Fruit fly (Drosophila melanogaster) whole organism, embryonic: ENCODE measurements around the gene CG17154.

Experiments
- Atf6 ChIP-seq: fragments of 200-800 bp; sonication (Bioruptor generic); IDR thresholded peaks from 2 replicates; pipeline ENCODE4 v1.3.6; 2022; ENCODE audit warnings: missing biosample characterization, missing genetic modification characterization
- BEAF-32 ChIP-seq: fragments of 200-800 bp; sonication (Bioruptor generic); optimal IDR thresholded peaks from 3 replicates; lab custom pipeline; 2017; ENCODE audit warnings: missing biosample characterization, missing genetic modification characterization, mild to moderate bottlenecking, moderate library complexity, missing genetic modification reagents
- BtbVII ChIP-seq: fragments of 200-800 bp; sonication (Bioruptor generic); optimal IDR thresholded peaks from 3 replicates; lab custom pipeline; 2017; ENCODE audit warnings: missing biosample characterization, mild to moderate bottlenecking, missing genetic modification characterization
- CG10209 ChIP-seq: fragments of 200-800 bp; sonication (Bioruptor generic); optimal IDR thresholded peaks from 3 replicates; lab custom pipeline; 2017; ENCODE audit warnings: missing biosample characterization, mild to moderate bottlenecking, missing genetic modification characterization, missing genetic modification reagents
- CG11247 ChIP-seq: fragments of 200-800 bp; sonication (Bioruptor generic); IDR thresholded peaks from 2 replicates; pipeline ENCODE4 v1.3.6; 2022; ENCODE audit warnings: missing biosample characterization, missing genetic modification characterization
- CG14860 ChIP-seq: fragments of 200-800 bp; sonication (Bioruptor generic); IDR thresholded peaks from 3 replicates; pipeline ENCODE4 v1.3.6; 2022; ENCODE audit warnings: missing biosample characterization, missing genetic modification characterization; ENCODE audit not compliant: partially characterized antibody
- CG16813 ChIP-seq: fragments of 200-800 bp; sonication (Bioruptor generic); IDR thresholded peaks from 3 replicates; pipeline ENCODE4 v1.3.6; 2022; ENCODE audit warnings: missing biosample characterization, missing genetic modification characterization; ENCODE audit not compliant: partially characterized antibody
- CG17186 ChIP-seq: fragments of 200-800 bp; sonication (Bioruptor generic); optimal IDR thresholded peaks from 3 replicates; lab custom pipeline; 2017; ENCODE audit warnings: missing biosample characterization, missing genetic modification reagents, missing genetic modification characterization
- CG17359 ChIP-seq: fragments of 200-800 bp; sonication (Bioruptor generic); optimal IDR thresholded peaks from 3 replicates; lab custom pipeline; 2018; ENCODE audit warnings: missing biosample characterization, mild to moderate bottlenecking, missing genetic modification characterization, moderate library complexity
- CG18262 ChIP-seq: fragments of 200-800 bp; optimal IDR thresholded peaks from 3 replicates; lab custom pipeline; 2019; ENCODE audit warnings: missing biosample characterization, mild to moderate bottlenecking, missing genetic modification characterization, moderate library complexity
- CG18476 ChIP-seq: fragments of 200-800 bp; sonication (Bioruptor generic); optimal IDR thresholded peaks from 2 replicates; lab custom pipeline; 2016; ENCODE audit warnings: missing biosample characterization, mild to moderate bottlenecking, missing genetic modification characterization
- CG18599 ChIP-seq: fragments of 200-800 bp; sonication (Bioruptor generic); optimal IDR thresholded peaks from 3 replicates; lab custom pipeline; 2017; ENCODE audit warnings: missing biosample characterization, missing genetic modification characterization, mild to moderate bottlenecking, moderate library complexity, missing genetic modification reagents
- CG2129 ChIP-seq: fragments of 200-800 bp; sonication (Bioruptor generic); IDR thresholded peaks from 2 replicates; pipeline ENCODE4 v1.3.6; 2022; ENCODE audit warnings: missing biosample characterization, missing genetic modification characterization; ENCODE audit not compliant: partially characterized antibody
- CG31388 ChIP-seq: fragments of 200-800 bp; sonication (Bioruptor generic); optimal IDR thresholded peaks from 2 replicates; lab custom pipeline; 2016; ENCODE audit warnings: missing biosample characterization, missing genetic modification characterization
- CG4328 ChIP-seq: fragments of 200-800 bp; sonication (Bioruptor generic); optimal IDR thresholded peaks from 3 replicates; lab custom pipeline; 2017; ENCODE audit warnings: missing biosample characterization, missing genetic modification reagents, missing genetic modification characterization
- CG8388 ChIP-seq: fragments of 200-800 bp; sonication (Bioruptor generic); optimal IDR thresholded peaks from 2 replicates; lab custom pipeline; 2019; ENCODE audit warnings: missing biosample characterization, mild to moderate bottlenecking, missing genetic modification characterization, moderate library complexity
- CG8924 ChIP-seq: fragments of 200-800 bp; optimal IDR thresholded peaks from 3 replicates; lab custom pipeline; 2019; ENCODE audit warnings: missing biosample characterization, mild to moderate bottlenecking, missing genetic modification characterization, moderate library complexity
- CG9797 ChIP-seq: fragments of 200-800 bp; sonication (Bioruptor generic); optimal IDR thresholded peaks from 3 replicates; lab custom pipeline; 2018; ENCODE audit warnings: missing biosample characterization, mild to moderate bottlenecking, missing genetic modification characterization
- CG9876 ChIP-seq: fragments of 200-800 bp; sonication (Bioruptor generic); optimal IDR thresholded peaks from 2 replicates; lab custom pipeline; 2016; ENCODE audit warnings: missing biosample characterization, missing genetic modification characterization
- Dref ChIP-seq: fragments of 200-800 bp; sonication (Bioruptor generic); IDR thresholded peaks from 2 replicates; pipeline ENCODE4 v1.3.6; 2022; ENCODE audit warnings: missing biosample characterization, missing genetic modification characterization
- ERR ChIP-seq: fragments of 200-800 bp; sonication (Bioruptor generic); optimal IDR thresholded peaks from 2 replicates; lab custom pipeline; 2016; ENCODE audit warnings: missing biosample characterization, missing genetic modification characterization
- Fer3 ChIP-seq: fragments of 200-800 bp; sonication (Bioruptor generic); optimal IDR thresholded peaks from 2 replicates; lab custom pipeline; 2018; ENCODE audit warnings: missing biosample characterization, mild to moderate bottlenecking, missing genetic modification characterization, moderate library complexity
- Gug ChIP-seq: fragments of 200-800 bp; sonication (Bioruptor generic); IDR thresholded peaks from 4 replicates; pipeline ENCODE4 v1.3.6; 2022; ENCODE audit warnings: missing biosample characterization, missing genetic modification characterization
- HLH54F ChIP-seq: fragments of 200-800 bp; sonication (Bioruptor generic); optimal IDR thresholded peaks from 3 replicates; lab custom pipeline; 2016; ENCODE audit warnings: missing biosample characterization, missing genetic modification characterization
- Hmr ChIP-seq: fragments of 200-800 bp; sonication (Bioruptor generic); optimal IDR thresholded peaks from 3 replicates; lab custom pipeline; 2017; ENCODE audit warnings: mild to moderate bottlenecking, missing biosample characterization, missing genetic modification reagents, missing genetic modification characterization
- NfI ChIP-seq: fragments of 200-800 bp; sonication (Bioruptor generic); optimal IDR thresholded peaks from 3 replicates; lab custom pipeline; 2018; ENCODE audit warnings: missing biosample characterization, mild to moderate bottlenecking, missing genetic modification characterization, moderate library complexity
- Oli ChIP-seq: fragments of 200-800 bp; sonication (Bioruptor generic); optimal IDR thresholded peaks from 2 replicates; lab custom pipeline; 2018; ENCODE audit warnings: missing biosample characterization, mild to moderate bottlenecking, missing genetic modification characterization, moderate library complexity
- Ptx1 ChIP-seq: fragments of 200-800 bp; sonication (Bioruptor generic); IDR thresholded peaks from 2 replicates; pipeline ENCODE4 v1.3.6; 2022; ENCODE audit warnings: missing biosample characterization, missing genetic modification characterization
- Sry-β ChIP-seq: fragments of 200-800 bp; sonication (Bioruptor generic); optimal IDR thresholded peaks from 2 replicates; lab custom pipeline; 2018; ENCODE audit warnings: missing biosample characterization, mild to moderate bottlenecking, missing genetic modification characterization, moderate library complexity
- TFAM ChIP-seq: fragments of 200-800 bp; sonication (Bioruptor generic); optimal IDR thresholded peaks from 2 replicates; lab custom pipeline; 2017; ENCODE audit warnings: missing biosample characterization, missing genetic modification characterization, inconsistent platforms
- Usf ChIP-seq: fragments of 200-800 bp; sonication (Bioruptor generic); optimal IDR thresholded peaks from 2 replicates; lab custom pipeline; 2017; ENCODE audit warnings: missing genotype, missing biosample characterization, missing genetic modification characterization
- Vsx1 ChIP-seq: fragments of 200-800 bp; sonication (Bioruptor generic); optimal IDR thresholded peaks from 2 replicates; lab custom pipeline; 2017; ENCODE audit warnings: missing biosample characterization, mild to moderate bottlenecking, missing genetic modification characterization, missing genetic modification reagents
- Xbp1 ChIP-seq: fragments of 200-800 bp; sonication (Bioruptor generic); optimal IDR thresholded peaks from 3 replicates; lab custom pipeline; 2016; ENCODE audit warnings: missing biosample characterization, mild to moderate bottlenecking, missing genetic modification characterization
- ap ChIP-seq: fragments of 200-800 bp; sonication (Bioruptor generic); IDR thresholded peaks from 2 replicates; pipeline ENCODE4 v1.3.6; 2022; ENCODE audit warnings: missing biosample characterization, missing genetic modification characterization
- bcd ChIP-seq: fragments of 200-800 bp; sonication (Bioruptor generic); optimal IDR thresholded peaks from 2 replicates; lab custom pipeline; 2017; ENCODE audit warnings: missing biosample characterization, mild to moderate bottlenecking, missing genetic modification characterization
- bowl ChIP-seq: fragments of 200-800 bp; sonication (Bioruptor generic); IDR thresholded peaks from 2 replicates; pipeline ENCODE4 v1.3.6; 2022; ENCODE audit warnings: missing biosample characterization, missing genetic modification characterization
- fd102C ChIP-seq: fragments of 200-800 bp; sonication (Bioruptor generic); optimal IDR thresholded peaks from 2 replicates; lab custom pipeline; 2018; ENCODE audit warnings: missing biosample characterization, mild to moderate bottlenecking, missing genetic modification characterization, moderate library complexity
- h ChIP-seq: fragments of >200 bp; optimal IDR thresholded peaks from 2 replicates; lab custom pipeline; 2017
- klu ChIP-seq: fragments of 200-800 bp; sonication (Bioruptor generic); IDR thresholded peaks from 2 replicates; pipeline ENCODE4 v1.3.6; 2022; ENCODE audit warnings: missing biosample characterization, missing genetic modification characterization
- kni ChIP-seq: fragments of 200-800 bp; sonication (Bioruptor generic); optimal IDR thresholded peaks from 3 replicates; lab custom pipeline; 2017; ENCODE audit warnings: mild to moderate bottlenecking, missing biosample characterization, missing genetic modification reagents, missing genetic modification characterization
- lola ChIP-seq, 3 experiments: fragments of >200 bp in 2 of 3; fragments of 200-800 bp in 1 of 3; sonication (Bioruptor generic) in 1 of 3; optimal IDR thresholded peaks; 2 replicates each; lab custom pipeline; 2017 to 2019; ENCODE audit warnings: missing biosample characterization in 3 of 3, missing genetic modification characterization in 3 of 3, mild to moderate bottlenecking in 1 of 3, moderate library complexity in 1 of 3
- lov ChIP-seq, 2 experiments: fragments of 200-800 bp in 1 of 2; fragments of >200 bp in 1 of 2; sonication (Bioruptor generic) in 1 of 2; IDR thresholded peaks in 1 of 2; optimal IDR thresholded peaks in 1 of 2; 2 replicates in 1 of 2; 3 replicates in 1 of 2; pipeline versions ENCODE4 v1.3.6 to Lab custom; 2017 to 2022; ENCODE audit warnings: missing biosample characterization in 1 of 2, missing genetic modification characterization in 1 of 2
- pros ChIP-seq: fragments of 200-800 bp; sonication (Bioruptor generic); optimal IDR thresholded peaks from 3 replicates; lab custom pipeline; 2019; ENCODE audit warnings: missing biosample characterization, mild to moderate bottlenecking, missing genetic modification characterization, moderate library complexity
- pum ChIP-seq: fragments of 200-800 bp; sonication (Bioruptor generic); optimal IDR thresholded peaks from 2 replicates; lab custom pipeline; 2016; ENCODE audit warnings: missing biosample characterization, missing genetic modification characterization
- salm ChIP-seq: fragments of 200-800 bp; sonication (Bioruptor generic); optimal IDR thresholded peaks from 2 replicates; lab custom pipeline; 2018; ENCODE audit warnings: missing biosample characterization, mild to moderate bottlenecking, missing genetic modification characterization
- shn ChIP-seq: fragments of 200-800 bp; sonication (Bioruptor generic); optimal IDR thresholded peaks from 3 replicates; lab custom pipeline; 2016; ENCODE audit warnings: missing biosample characterization, missing genetic modification characterization
- sim ChIP-seq: fragments of 200-800 bp; sonication (Bioruptor generic); IDR thresholded peaks from 2 replicates; pipeline ENCODE4 v1.3.6; 2022; ENCODE audit warnings: missing biosample characterization, missing genetic modification characterization
- sna ChIP-seq: fragments of 200-800 bp; sonication (Bioruptor generic); IDR thresholded peaks from 2 replicates; pipeline ENCODE4 v1.3.6; 2022; ENCODE audit warnings: missing biosample characterization, missing genetic modification characterization; ENCODE audit not compliant: partially characterized antibody
- zfh1 ChIP-seq: fragments of 200-800 bp; sonication (Bioruptor generic); IDR thresholded peaks from 3 replicates; pipeline ENCODE4 v1.3.6; 2022; ENCODE audit warnings: missing biosample characterization, missing genetic modification characterization

The CG17154 gene

dm6 chr3L:12136630-12137029, 48.2 kb downstream of the CG17154 start, which contains the start of the genes CG5645 and Atg12 (continued):
- no peak for TF ChIP-seq pros
- TF ChIP-seq CG17186 (GFP tag; lab: Kevin White, UChicago), result peak; percentile 74
- no peak for TF ChIP-seq h
- TF ChIP-seq ap, result no peak
- no peak for TF ChIP-seq ERR (GFP tag; lab: Kevin White, UChicago)
- TF ChIP-seq klu, result no peak; the same call in 1 of the 2 replicates
- TF ChIP-seq CG14860 (GFP tag; lab: Robert Waterston, UW), result peak; percentile 80
- 0 out of 4 replicates have a peak, but pooled peaks have one; percentile 14 for TF ChIP-seq Gug
- TF ChIP-seq CG8388, result peak; percentile 64
- TF ChIP-seq TFAM (GFP tag; lab: Kevin White, UChicago), result no peak
- TF ChIP-seq CG9876 (GFP tag; lab: Kevin White, UChicago), result no peak
- TF ChIP-seq Vsx1 (GFP tag; lab: Kevin White, UChicago), result peak; percentile 97
- no peak for TF ChIP-seq Usf
- TF ChIP-seq Atf6, result peak; percentile 61; the same call in 1 of the 2 replicates
- no peak for TF ChIP-seq CG9797
- no peak for TF ChIP-seq fd102C (GFP tag; lab: Kevin White, UChicago)
- no peak for TF ChIP-seq salm (tag; lab: Kevin White, UChicago)
- TF ChIP-seq CG4328 (GFP tag; lab: Kevin White, UChicago), result peak; percentile 49
- TF ChIP-seq Oli, result no peak
- TF ChIP-seq lov (optimal IDR thresholded peaks at IDR 0.05; lab: Kevin White, UChicago), result no peak
- TF ChIP-seq lov (GFP tag; IDR thresholded peaks at IDR 0.05; lab: Robert Waterston, UW), result no peak
- TF ChIP-seq lola (GFP tag; optimal IDR thresholded peaks at IDR 0.05; lab: Kevin White, UChicago), result peak in 1 of 3 experiments; percentile 43
- peak; percentile 73 for TF ChIP-seq CG2129
- TF ChIP-seq CG31388 (GFP tag; lab: Kevin White, UChicago), result peak; percentile 14
- TF ChIP-seq sna, result peak; percentile 93
- TF ChIP-seq sim, result no peak
- peak; percentile 39 for TF ChIP-seq bcd (GFP tag; lab: Kevin White, UChicago)
- TF ChIP-seq zfh1 (GFP tag; lab: Robert Waterston, UW), result peak; percentile 66; the same call in 2 of the 3 replicates
- TF ChIP-seq CG16813 (GFP tag; lab: Robert Waterston, UW), result peak; percentile 74
- peak; percentile 28 for TF ChIP-seq NfI
- TF ChIP-seq CG18599 (GFP tag; lab: Kevin White, UChicago), result peak; percentile 70
- TF ChIP-seq Dref, result peak; percentile 61
- TF ChIP-seq CG11247 (GFP tag; lab: Robert Waterston, UW), result peak; percentile 65
- peak; percentile 44 for TF ChIP-seq Hmr (GFP tag; lab: Kevin White, UChicago)
- TF ChIP-seq BEAF-32 (GFP tag; lab: Kevin White, UChicago), result peak; percentile 80
- no peak for TF ChIP-seq pum (GFP tag; lab: Kevin White, UChicago)
- no peak for TF ChIP-seq BtbVII (GFP tag; lab: Kevin White, UChicago)
- no peak for TF ChIP-seq HLH54F
- TF ChIP-seq CG18262 (tag; lab: Kevin White, UChicago), result peak; percentile 63
- TF ChIP-seq Sry-β (GFP tag; lab: Kevin White, UChicago), result peak; percentile 17
- TF ChIP-seq CG17359 (tag; lab: Kevin White, UChicago), result peak; percentile 66
- TF ChIP-seq CG18476 (GFP tag; lab: Kevin White, UChicago), result peak; percentile 61
- no peak for TF ChIP-seq kni
- peak; percentile 73 for TF ChIP-seq Ptx1 (GFP tag; lab: Robert Waterston, UW)
- TF ChIP-seq shn (GFP tag; lab: Kevin White, UChicago), result no peak
- TF ChIP-seq Xbp1 (GFP tag; lab: Kevin White, UChicago), result peak; percentile 10
- TF ChIP-seq CG8924 (tag; lab: Kevin White, UChicago), result peak; percentile 61
- no peak for TF ChIP-seq bowl
- no peak for TF ChIP-seq CG10209 (GFP tag; lab: Kevin White, UChicago)
- peak; percentile 64 for TF ChIP-seq Fer3 (tag; lab: Kevin White, UChicago)
